Worm (Caenorhabditis elegans): Measurements from ENCODE around the gene Y73F8A.12.
A peak's percentile ranks its signal among the peaks of the same experiment; 100 is the strongest.
"Not testable (repeated sequence)": the region's sequence is repeated elsewhere in the genome, so short reads cannot be mapped to it uniquely, and the experiment has no call there.

The Y73F8A.12 gene

ce11 chrIV:15312008-15312407, 518 bp upstream of the Y73F8A.12 start, which contains the start of gene Y73F8A.13:
Gene Y73F8A.13 (plus strand): TSS chrIV:15312247.
- TF ChIP-seq snpc-4 (GFP tag; optimal IDR thresholded peaks at IDR 0.05) (no peak), snpc-4 (tag; optimal IDR thresholded peaks at IDR 0.05) (peak in 2 of 4 experiments; percentile 45 to 60), lsl-1 (GFP tag; optimal IDR thresholded peaks at IDR 0.05) (no peak), attf-6 (GFP tag; IDR thresholded peaks at IDR 0.05) (0 out of 2 replicates have a peak, but pooled peaks have one; percentile 45), hmg-1.2 (GFP tag; IDR thresholded peaks at IDR 0.05) (peak; percentile 66; the same call in 1 of the 2 replicates)

- TF ChIP-seq tbp1 (GFP tag; optimal IDR thresholded peaks at IDR 0.05) (peak; percentile 84), B0261.1 (tag; optimal IDR thresholded peaks at IDR 0.05) (peak; percentile 59), attf-6 (GFP tag; IDR thresholded peaks at IDR 0.05) (peak; percentile 97), snpc-4 (tag; optimal IDR thresholded peaks at IDR 0.05) (peak in 3 of 4 experiments; percentile 39 to 93 (median 75)), rpc-1 (optimal IDR thresholded peaks at IDR 0.05) (peak; percentile 16), rpc-1 (tag; optimal IDR thresholded peaks at IDR 0.05) (peak; percentile 59), D2030.7 (GFP tag; IDR thresholded peaks at IDR 0.05) (peak; percentile 59; the same call in 1 of the 2 replicates)
- not testable (repeated sequence) for TF ChIP-seq snpc-4 (GFP tag; optimal IDR thresholded peaks at IDR 0.05)
These were observed 525 bp downstream of the Y73F8A.12 start for ce11 chrIV:15310965-15311364.

- TF ChIP-seq unc-130 (GFP tag; optimal IDR thresholded peaks at IDR 0.05) (no peak), snpc-4 (GFP tag; optimal IDR thresholded peaks at IDR 0.05) (no peak), snpc-4 (tag; optimal IDR thresholded peaks at IDR 0.05) (peak in 1 of 4 experiments; percentile 20)
These were observed 9.3 kb downstream of the Y73F8A.12 start, which contains the start of gene best-21 for ce11 chrIV:15302151-15302550. Gene best-21 (plus strand): TSS chrIV:15302451.

ce11 chrIV:15300041-15300440, 11.4 kb downstream of the Y73F8A.12 start:
- no peak for TF ChIP-seq aptf-2 (GFP tag; conservative IDR thresholded peaks at IDR 0.05)
- peak; percentile 67; the same call in 1 of the 2 replicates for TF ChIP-seq attf-6 (GFP tag; IDR thresholded peaks at IDR 0.05)

- no peak for TF ChIP-seq zfh-2 (GFP tag; conservative IDR thresholded peaks at IDR 0.05)
- TF ChIP-seq attf-6 (GFP tag; IDR thresholded peaks at IDR 0.05): peak; percentile 49; the same call in 1 of the 2 replicates
- no peak for TF ChIP-seq Y53F4B.3 (GFP tag; IDR thresholded peaks at IDR 0.05)
- no peak for TF ChIP-seq snpc-4 (GFP tag; optimal IDR thresholded peaks at IDR 0.05)
- TF ChIP-seq snpc-4 (tag; optimal IDR thresholded peaks at IDR 0.05): peak in 1 of 4 experiments; percentile 49
- TF ChIP-seq mel-28 (tag; optimal IDR thresholded peaks at IDR 0.05; ENCODE audit: borderline replicate concordance): no peak
- no peak for TF ChIP-seq sptf-2 (GFP tag; optimal IDR thresholded peaks at IDR 0.05)
These were observed 17.4 kb downstream of the Y73F8A.12 start, which contains the start of gene Y73F8A.10 for ce11 chrIV:15294040-15294439. Gene Y73F8A.10 (plus strand): TSS chrIV:15294340.

- TF ChIP-seq ztf-3 (GFP tag; optimal IDR thresholded peaks at IDR 0.05) (no peak), B0019.2 (GFP tag; conservative IDR thresholded peaks at IDR 0.05) (no peak), egl-18 (GFP tag; IDR thresholded peaks at IDR 0.05) (no peak), ztf-26 (tag; optimal IDR thresholded peaks at IDR 0.05) (no peak), lin-26 (GFP tag; IDR thresholded peaks at IDR 0.05) (no peak)
These were observed 19.9 kb downstream of the Y73F8A.12 start, which contains the start of gene pqn-91 for ce11 chrIV:15291607-15292006. Gene pqn-91 (plus strand): TSS chrIV:15291907.

- TF ChIP-seq athp-1 (tag; optimal IDR thresholded peaks at IDR 0.05) (no peak), ztf-6 (GFP tag; IDR thresholded peaks at IDR 0.05) (no peak), sea-2 (GFP tag; IDR thresholded peaks at IDR 0.05) (no peak), sdz-38 (tag; optimal IDR thresholded peaks at IDR 0.05) (no peak), lag-1 (GFP tag; IDR thresholded peaks at IDR 0.05) (no peak), madf-6 (GFP tag; IDR thresholded peaks at IDR 0.05) (no peak), B0261.1 (tag; optimal IDR thresholded peaks at IDR 0.05) (no peak), hlh-26 (GFP tag; conservative IDR thresholded peaks at IDR 0.05) (no peak), ceh-79 (tag; optimal IDR thresholded peaks at IDR 0.05) (no peak), mel-28 (tag; optimal IDR thresholded peaks at IDR 0.05; ENCODE audit: borderline replicate concordance) (no peak), F39B2.1 (GFP tag; IDR thresholded peaks at IDR 0.05) (no peak)
These were observed 20.3 kb downstream of the Y73F8A.12 start, which contains the start of gene pqn-90 for ce11 chrIV:15291162-15291561. Gene pqn-90 (minus strand): TSS chrIV:15291262.

Data from whole organism, young adult.